Worm (Caenorhabditis elegans) whole organism, mixed stage, embryonic: ENCODE results near the gene nphp-2.

Experiments
- M03D4.4 ChIP-seq: sonication (generic microtip); optimal IDR thresholded peaks from 2 replicates; lab custom pipeline; 2017; ENCODE audit warnings: mild to moderate bottlenecking, missing genetic modification characterization, missing compliant biosample characterization
- bed-3 ChIP-seq: fragments of 200-800 bp; sonication (Bioruptor generic); optimal IDR thresholded peaks from 3 replicates; lab custom pipeline; 2018; ENCODE audit warnings: mild to moderate bottlenecking, missing genetic modification characterization, moderate library complexity, missing compliant biosample characterization
- blmp-1 ChIP-seq: fragments of 150-350 bp; optimal IDR thresholded peaks from 2 replicates; lab custom pipeline; 2014; ENCODE audit warnings: missing biosample characterization, missing genetic modification characterization
- ceh-39 ChIP-seq: fragments of 150-350 bp; optimal IDR thresholded peaks from 2 replicates; lab custom pipeline; 2014; ENCODE audit warnings: missing biosample characterization, missing genetic modification characterization
- ceh-43 ChIP-seq: fragments of 200-800 bp; sonication (Bioruptor generic); optimal IDR thresholded peaks from 2 replicates; lab custom pipeline; 2018; ENCODE audit warnings: mild to moderate bottlenecking, missing genetic modification characterization, moderate library complexity, missing compliant biosample characterization
- ceh-83 ChIP-seq: fragments of 200-800 bp; sonication (Bioruptor generic); optimal IDR thresholded peaks from 2 replicates; lab custom pipeline; 2018; ENCODE audit warnings: mild to moderate bottlenecking, missing genetic modification characterization, missing compliant biosample characterization
- ces-1 ChIP-seq: fragments of 150-350 bp; optimal IDR thresholded peaks from 2 replicates; lab custom pipeline; 2014; ENCODE audit warnings: missing biosample characterization, missing genetic modification reagents, missing genetic modification characterization
- cnd-1 ChIP-seq: fragments of 200-800 bp; sonication (Bioruptor generic); optimal IDR thresholded peaks from 2 replicates; lab custom pipeline; 2018; ENCODE audit warnings: mild to moderate bottlenecking, missing genetic modification characterization, missing compliant biosample characterization
- elt-1 ChIP-seq: sonication (generic microtip); optimal IDR thresholded peaks from 2 replicates; lab custom pipeline; 2017; ENCODE audit warnings: missing genetic modification characterization, mild to moderate bottlenecking, missing compliant biosample characterization, antibody characterized with exemption, moderate library complexity, borderline replicate concordance; ENCODE audit not compliant: insufficient read depth
- elt-3 ChIP-seq: fragments of 150-350 bp; optimal IDR thresholded peaks from 2 replicates; lab custom pipeline; 2014; ENCODE audit warnings: missing biosample characterization, missing genetic modification characterization
- flh-1 ChIP-seq: fragments of 200-800 bp; sonication (Bioruptor generic); optimal IDR thresholded peaks from 2 replicates; lab custom pipeline; 2018; ENCODE audit warnings: mild to moderate bottlenecking, missing genetic modification characterization, moderate library complexity, missing compliant biosample characterization
- ham-2 ChIP-seq: fragments of 200-800 bp; sonication (Bioruptor generic); optimal IDR thresholded peaks from 2 replicates; lab custom pipeline; 2018; ENCODE audit warnings: mild to moderate bottlenecking, missing genetic modification characterization, missing compliant biosample characterization
- lin-13 ChIP-seq: fragments of 150-350 bp; optimal IDR thresholded peaks from 2 replicates; lab custom pipeline; 2014; ENCODE audit warnings: missing biosample characterization, missing genetic modification characterization
- lin-32 ChIP-seq: fragments of 200-800 bp; sonication (Bioruptor generic); optimal IDR thresholded peaks from 2 replicates; lab custom pipeline; 2018; ENCODE audit warnings: mild to moderate bottlenecking, missing genetic modification characterization, missing compliant biosample characterization
- lsy-2 ChIP-seq: fragments of 150-350 bp; optimal IDR thresholded peaks from 2 replicates; lab custom pipeline; 2014; ENCODE audit warnings: missing biosample characterization, missing genetic modification characterization
- mab-5 ChIP-seq: fragments of 150-350 bp; optimal IDR thresholded peaks from 2 replicates; lab custom pipeline; 2014; ENCODE audit warnings: missing biosample characterization, missing genetic modification characterization
- mls-2 ChIP-seq: sonication (generic microtip); optimal IDR thresholded peaks from 2 replicates; lab custom pipeline; 2016; ENCODE audit warnings: mild to moderate bottlenecking, missing genetic modification characterization, moderate library complexity, missing compliant biosample characterization
- nhr-12 ChIP-seq: fragments of 150-350 bp; optimal IDR thresholded peaks from 2 replicates; lab custom pipeline; 2014; ENCODE audit warnings: missing biosample characterization, missing genetic modification characterization
- nhr-2 ChIP-seq: fragments of 150-350 bp; optimal IDR thresholded peaks from 2 replicates; lab custom pipeline; 2014; ENCODE audit warnings: missing biosample characterization, missing genetic modification characterization
- nhr-237 ChIP-seq: fragments of 150-350 bp; optimal IDR thresholded peaks from 2 replicates; lab custom pipeline; 2014; ENCODE audit warnings: missing biosample characterization, missing genetic modification characterization
- nhr-28 ChIP-seq: fragments of 150-350 bp; optimal IDR thresholded peaks from 2 replicates; lab custom pipeline; 2014; ENCODE audit warnings: missing biosample characterization, missing genetic modification characterization
- nhr-76 ChIP-seq: sonication (generic microtip); optimal IDR thresholded peaks from 2 replicates; lab custom pipeline; 2017; ENCODE audit warnings: missing biosample characterization, missing genetic modification characterization
- pha-4 ChIP-seq: fragments of 150-350 bp; optimal IDR thresholded peaks from 2 replicates; lab custom pipeline; 2018; ENCODE audit warnings: missing biosample characterization, missing genetic modification reagents, missing genetic modification characterization
- sem-2 ChIP-seq: fragments of 200-800 bp; sonication (Bioruptor generic); optimal IDR thresholded peaks from 2 replicates; lab custom pipeline; 2018; ENCODE audit warnings: mild to moderate bottlenecking, missing genetic modification characterization, missing compliant biosample characterization
- snpc-4 ChIP-seq: fragments of 150-350 bp; optimal IDR thresholded peaks from 2 replicates; lab custom pipeline; 2014; ENCODE audit warnings: missing biosample characterization, missing genetic modification characterization
- sptf-1 ChIP-seq: sonication (generic microtip); optimal IDR thresholded peaks from 2 replicates; lab custom pipeline; 2017; ENCODE audit warnings: mild to moderate bottlenecking, missing genetic modification characterization, moderate library complexity, missing compliant biosample characterization
- tbx-8 ChIP-seq: fragments of 200-800 bp; sonication (Bioruptor generic); optimal IDR thresholded peaks from 2 replicates; lab custom pipeline; 2018; ENCODE audit warnings: mild to moderate bottlenecking, missing genetic modification characterization, moderate library complexity, missing compliant biosample characterization
- unc-39 ChIP-seq: fragments of 150-350 bp; optimal IDR thresholded peaks from 2 replicates; lab custom pipeline; 2014; ENCODE audit warnings: missing biosample characterization, missing genetic modification characterization
- unc-62 ChIP-seq: fragments of 150-350 bp; optimal IDR thresholded peaks from 2 replicates; lab custom pipeline; 2014; ENCODE audit warnings: missing biosample characterization, missing genetic modification reagents, missing genetic modification characterization
- zip-8 ChIP-seq: fragments of 150-350 bp; optimal IDR thresholded peaks from 2 replicates; lab custom pipeline; 2014; ENCODE audit warnings: missing biosample characterization, missing genetic modification characterization
- ztf-11 ChIP-seq: fragments of 150-350 bp; optimal IDR thresholded peaks from 2 replicates; lab custom pipeline; 2014; ENCODE audit warnings: missing biosample characterization, missing genetic modification characterization

Gene nphp-2

DNA sequence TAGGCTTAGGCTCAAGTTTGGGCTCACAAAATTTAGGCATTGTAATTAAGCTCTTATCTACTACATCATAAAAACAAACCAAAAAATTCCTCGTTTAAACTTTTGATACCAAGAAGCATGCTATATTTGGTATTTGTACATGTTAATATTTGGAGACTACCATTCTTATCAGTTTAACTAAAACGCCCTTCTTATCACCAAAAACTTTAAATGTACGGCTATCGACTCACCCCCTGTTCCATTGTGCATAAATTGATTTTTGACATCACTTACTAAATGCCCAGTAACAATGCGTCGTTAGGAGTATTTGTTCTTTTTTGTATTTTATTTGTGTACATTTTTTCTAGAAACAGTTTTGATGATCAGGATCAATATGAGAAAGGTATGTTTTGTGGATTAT is 31.4 kb downstream of the nphp-2 start, which contains the start of gene T06A1.5:
TSS of gene T06A1.5 (plus strand) at position 209 of the 400 bp plus-strand sequence.
- TF ChIP-seq snpc-4 (tag; lab: Kevin White, UChicago), result no peak
- TF ChIP-seq nhr-28 (tag; lab: Kevin White, UChicago), result no peak
- TF ChIP-seq elt-3 (tag; lab: Kevin White, UChicago), result no peak
- no peak for TF ChIP-seq nhr-2
- TF ChIP-seq ham-2 (GFP tag; lab: Kevin White, UChicago), result no peak
- TF ChIP-seq sem-2 (GFP tag; lab: Kevin White, UChicago), result no peak
- TF ChIP-seq ztf-11 (tag; lab: Kevin White, UChicago), result no peak
- no peak for TF ChIP-seq sptf-1
- no peak for TF ChIP-seq lin-32 (GFP tag; lab: Kevin White, UChicago)
- TF ChIP-seq elt-1 (tag; lab: Kevin White, UChicago), result no peak
- no peak for TF ChIP-seq nhr-12 (tag; lab: Kevin White, UChicago)

- TF ChIP-seq pha-4 (tag; lab: Kevin White, UChicago) (no peak), cnd-1 (tag; lab: Kevin White, UChicago) (no peak), lsy-2 (tag; lab: Kevin White, UChicago) (no peak), unc-39 (no peak), ces-1 (GFP tag; lab: Kevin White, UChicago) (no peak), M03D4.4 (tag; lab: Kevin White, UChicago) (no peak), sptf-1 (no peak)
Measured at ce11 chrV:1928473-1928872, 32.9 kb downstream of the nphp-2 start.

- TF ChIP-seq nhr-12 (tag; lab: Kevin White, UChicago), result no peak
- TF ChIP-seq mab-5, result no peak
- no peak for TF ChIP-seq nhr-237 (tag; lab: Kevin White, UChicago)
- no peak for TF ChIP-seq ceh-83 (GFP tag; lab: Kevin White, UChicago)
- no peak for TF ChIP-seq unc-62
- no peak for TF ChIP-seq zip-8 (tag; lab: Kevin White, UChicago)
- TF ChIP-seq cnd-1 (tag; lab: Kevin White, UChicago), result no peak
Measured at ce11 chrV:1935494-1935893, 39.9 kb downstream of the nphp-2 start.

DNA sequence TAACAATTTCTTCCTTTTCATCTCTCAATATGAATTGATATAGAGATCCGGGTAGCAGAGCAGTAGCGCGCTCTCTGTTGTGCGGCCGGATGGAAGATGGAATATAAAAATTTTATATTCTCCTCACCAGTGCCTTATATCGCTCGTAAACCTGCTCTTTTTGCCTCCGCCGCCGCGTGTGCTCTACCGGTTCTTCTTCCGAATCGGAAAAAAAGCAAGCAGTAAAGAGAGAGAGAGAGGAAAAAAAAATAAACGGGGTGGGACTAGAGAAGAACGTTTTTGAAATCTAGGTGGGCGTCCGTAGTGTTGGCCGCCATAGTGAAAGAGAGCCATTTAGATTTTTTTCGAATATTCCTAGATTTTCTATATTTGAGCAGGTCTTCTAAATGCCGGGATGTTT is 42.4 kb downstream of the nphp-2 start, which contains the start of gene glb-25:
TSS of gene glb-25 (plus strand) at position 301 of the 400 bp plus-strand sequence.
- TF ChIP-seq cnd-1 (tag; lab: Kevin White, UChicago) (no peak), blmp-1 (no peak), mls-2 (tag; lab: Kevin White, UChicago) (no peak), flh-1 (GFP tag; lab: Kevin White, UChicago) (no peak), snpc-4 (tag; lab: Kevin White, UChicago) (no peak), ceh-39 (tag; lab: Kevin White, UChicago) (no peak), bed-3 (no peak), nhr-237 (tag; lab: Kevin White, UChicago) (no peak), ceh-83 (GFP tag; lab: Kevin White, UChicago) (no peak)

DNA sequence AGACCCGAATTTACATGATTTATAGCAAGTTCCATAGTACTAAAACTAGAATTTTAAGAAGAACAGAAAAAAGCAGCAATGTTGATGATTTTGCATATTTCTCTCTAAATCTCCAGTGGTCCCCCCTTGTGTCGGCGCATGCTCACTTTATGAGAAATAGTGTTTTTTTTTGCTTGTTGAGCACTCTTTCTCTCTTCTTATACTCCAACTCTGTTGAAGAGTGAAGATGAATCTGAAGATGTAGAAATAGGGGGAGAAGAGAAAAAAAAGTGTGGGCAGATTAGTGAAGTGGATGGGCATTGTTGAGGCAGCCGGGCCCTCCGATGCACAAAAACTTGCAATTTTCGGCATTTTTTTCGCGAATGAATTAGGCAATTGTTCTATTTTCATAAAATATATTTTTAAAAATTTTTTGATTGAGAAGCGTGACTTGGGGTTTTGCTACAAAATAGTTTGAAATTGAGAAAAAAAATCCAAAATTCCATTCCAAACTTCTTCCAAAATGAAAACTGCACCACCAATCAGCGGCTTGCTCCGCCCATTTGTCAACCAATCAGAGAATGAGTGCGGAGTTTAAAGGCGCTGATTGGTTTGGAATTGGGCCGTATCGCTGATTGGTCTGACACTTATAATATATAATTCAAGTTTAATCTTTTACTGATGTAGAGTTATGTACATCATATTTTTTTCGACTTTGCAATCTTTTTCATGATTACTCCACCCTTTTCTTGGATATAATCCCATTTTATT is 45.1 kb downstream of the nphp-2 start:
- TF ChIP-seq ceh-43, result no peak
- no peak for TF ChIP-seq ztf-11 (tag; lab: Kevin White, UChicago)
- no peak for TF ChIP-seq ham-2 (GFP tag; lab: Kevin White, UChicago)
- TF ChIP-seq sptf-1, result no peak
- no peak for TF ChIP-seq lin-13 (tag; lab: Kevin White, UChicago)
- no peak for TF ChIP-seq elt-3 (tag; lab: Kevin White, UChicago)
- TF ChIP-seq blmp-1, result no peak
- TF ChIP-seq bed-3, result no peak
- no peak for TF ChIP-seq nhr-28 (tag; lab: Kevin White, UChicago)
- TF ChIP-seq nhr-2, result no peak
- TF ChIP-seq nhr-76 (tag; lab: Kevin White, UChicago), result no peak
- no peak for TF ChIP-seq tbx-8 (GFP tag; lab: Kevin White, UChicago)
